Fruit fly (Drosophila melanogaster): ENCODE results near the gene Tat.

Gene Tat

DNA sequence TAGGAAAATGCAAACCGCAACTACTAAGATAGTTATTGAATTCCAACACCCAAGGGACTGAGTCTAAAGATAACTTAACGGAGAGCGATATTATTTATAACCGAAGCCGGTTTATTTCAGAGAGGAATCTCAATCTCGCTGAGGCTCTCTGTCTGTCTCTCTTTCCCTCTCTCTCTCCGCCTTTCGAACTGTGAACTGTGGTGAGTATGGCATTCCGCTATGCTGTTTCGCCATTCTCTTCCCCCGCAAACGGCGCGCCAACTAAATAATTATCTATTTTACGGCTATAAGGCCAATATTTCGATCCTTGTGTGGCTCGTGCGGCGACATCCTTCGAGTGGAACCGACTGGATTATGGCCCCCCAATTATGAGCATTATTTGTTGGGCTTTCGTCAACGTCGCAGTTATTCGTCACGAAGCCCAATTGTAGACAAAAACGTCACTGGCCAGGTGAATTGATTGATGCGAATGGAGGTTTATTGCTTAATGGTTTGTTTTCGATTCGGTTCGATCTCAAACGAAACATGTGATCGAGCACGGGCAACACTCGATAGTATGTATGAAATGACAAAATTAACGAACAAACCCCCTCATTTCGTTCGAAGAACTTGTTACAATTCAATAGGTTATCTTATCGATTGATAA, 48.8 kb upstream of the Tat start (continued):
- TF ChIP-seq CG18476 (GFP tag; optimal IDR thresholded peaks at IDR 0.05): no peak
- TF ChIP-seq sens-2 (GFP tag; IDR thresholded peaks at IDR 0.05): no peak
- peak; percentile 33 for TF ChIP-seq grau (tag; optimal IDR thresholded peaks at IDR 0.05)
- TF ChIP-seq CG10462 (GFP tag; optimal IDR thresholded peaks at IDR 0.05): no peak
- no peak for TF ChIP-seq CG4617 (GFP tag; optimal IDR thresholded peaks at IDR 0.05; ENCODE audit: borderline replicate concordance)
- no peak for TF ChIP-seq nmo (GFP tag; optimal IDR thresholded peaks at IDR 0.05)
- no peak for TF ChIP-seq gcm2 (GFP tag; optimal IDR thresholded peaks at IDR 0.05)
- TF ChIP-seq CG4820 (GFP tag; optimal IDR thresholded peaks at IDR 0.05): no peak
- TF ChIP-seq gro (GFP tag; optimal IDR thresholded peaks at IDR 0.05): no peak
- TF ChIP-seq CG7987 (GFP tag; optimal IDR thresholded peaks at IDR 0.05): no peak
- TF ChIP-seq nau (GFP tag; optimal IDR thresholded peaks at IDR 0.05): no peak
- TF ChIP-seq CG5180 (GFP tag; optimal IDR thresholded peaks at IDR 0.05): peak; percentile 92
- peak; percentile 4 for TF ChIP-seq cg (GFP tag; optimal IDR thresholded peaks at IDR 0.05)
- no peak for TF ChIP-seq btn (GFP tag; optimal IDR thresholded peaks at IDR 0.05)
- TF ChIP-seq CG18764 (GFP tag; optimal IDR thresholded peaks at IDR 0.05): no peak
- no peak for TF ChIP-seq da (GFP tag; optimal IDR thresholded peaks at IDR 0.05)
- TF ChIP-seq twi (tag; optimal IDR thresholded peaks at IDR 0.05): no peak
- peak; percentile 69 for TF ChIP-seq nom (GFP tag; optimal IDR thresholded peaks at IDR 0.05)
- TF ChIP-seq Ets65A (GFP tag): no peak
- no peak for TF ChIP-seq CG6791 (GFP tag; IDR thresholded peaks at IDR 0.05; ENCODE audit: partially characterized antibody)
- no peak for TF ChIP-seq CG3163 (GFP tag; optimal IDR thresholded peaks at IDR 0.05)
- peak; percentile 85 to 94 for TF ChIP-seq Trl (optimal IDR thresholded peaks at IDR 0.05)
- TF ChIP-seq Trl (GFP tag; optimal IDR thresholded peaks at IDR 0.05): no peak
- no peak for TF ChIP-seq CG7839 (tag; optimal IDR thresholded peaks at IDR 0.05)
- no peak for TF ChIP-seq Neu2 (GFP tag; optimal IDR thresholded peaks at IDR 0.05; ENCODE audit: borderline replicate concordance)
- no peak for TF ChIP-seq jing (GFP tag; optimal IDR thresholded peaks at IDR 0.05)
- no peak for TF ChIP-seq CG18599 (GFP tag; optimal IDR thresholded peaks at IDR 0.05)
- TF ChIP-seq Med (GFP tag): peak; percentile 57
- peak; percentile 83 for TF ChIP-seq yki (optimal IDR thresholded peaks at IDR 0.05)
- TF ChIP-seq CG10654 (GFP tag; optimal IDR thresholded peaks at IDR 0.05): no peak
- no peak for TF ChIP-seq sim (GFP tag; IDR thresholded peaks at IDR 0.05)
- TF ChIP-seq Bdp1 (GFP tag; optimal IDR thresholded peaks at IDR 0.05): no peak
- TF ChIP-seq gem (tag; optimal IDR thresholded peaks at IDR 0.05): no peak
- 0 out of 2 replicates have a peak, but pooled peaks have one; percentile 19 for TF ChIP-seq unc-4 (GFP tag; IDR thresholded peaks at IDR 0.05; ENCODE audit: partially characterized antibody)
- TF ChIP-seq CG4282 (GFP tag; optimal IDR thresholded peaks at IDR 0.05): no peak
- no peak for TF ChIP-seq pho (GFP tag; optimal IDR thresholded peaks at IDR 0.05)
- TF ChIP-seq rib (GFP tag; IDR thresholded peaks at IDR 0.05): no peak

DNA sequence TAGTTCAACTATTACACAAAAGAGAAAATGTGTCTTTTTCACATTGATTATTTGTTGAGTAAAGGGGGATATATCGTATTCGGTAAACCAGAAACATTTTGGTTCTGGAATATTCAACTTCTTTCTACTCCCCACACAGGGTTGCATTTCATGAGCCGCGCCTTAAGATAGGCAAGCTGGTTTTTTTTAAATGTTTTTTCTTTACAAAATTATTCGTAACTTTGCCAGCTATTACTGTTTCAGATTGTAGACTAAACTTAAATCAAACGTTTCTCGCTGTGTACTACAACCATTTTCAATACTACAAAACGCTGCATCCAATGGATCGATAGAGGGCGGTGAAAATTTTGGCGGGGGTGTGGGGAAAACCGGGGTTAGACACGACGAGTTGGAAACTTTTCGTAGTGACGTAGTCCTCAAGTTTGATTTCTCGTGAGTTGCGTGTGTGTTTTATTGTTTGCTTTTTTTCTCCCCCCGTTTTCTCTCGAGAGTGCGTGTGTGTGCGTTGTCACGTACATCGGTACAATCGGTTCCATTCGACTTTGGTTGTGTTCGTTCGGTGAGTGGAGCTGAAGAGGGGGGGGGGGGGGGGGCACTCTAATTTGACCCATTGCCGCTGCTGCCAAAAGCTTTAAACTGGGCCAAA, 47.4 kb upstream of the Tat start:
- TF ChIP-seq CG13894 (tag; optimal IDR thresholded peaks at IDR 0.05) (peak; percentile 49), Nf-YB (GFP tag; optimal IDR thresholded peaks at IDR 0.05) (no peak), caup (GFP tag; optimal IDR thresholded peaks at IDR 0.05; ENCODE audit: severe bottlenecking) (no peak), amos (GFP tag; IDR thresholded peaks at IDR 0.05; ENCODE audit: partially characterized antibody) (no peak), CG6654 (GFP tag; optimal IDR thresholded peaks at IDR 0.05) (no peak), ems (GFP tag; optimal IDR thresholded peaks at IDR 0.05) (no peak), Ssrp (tag; optimal IDR thresholded peaks at IDR 0.05) (peak; percentile 35), Sry-β (GFP tag; optimal IDR thresholded peaks at IDR 0.05) (no peak), CG4617 (GFP tag; optimal IDR thresholded peaks at IDR 0.05; ENCODE audit: borderline replicate concordance) (no peak), pan (optimal IDR thresholded peaks at IDR 0.05) (no peak), pan (GFP tag; optimal IDR thresholded peaks at IDR 0.05 in 1 of 2, IDR thresholded peaks at IDR 0.05 in 1 of 2) (no peak), Xbp1 (GFP tag; optimal IDR thresholded peaks at IDR 0.05) (peak; percentile 47), CG1647 (GFP tag; optimal IDR thresholded peaks at IDR 0.05) (peak; percentile 3), otp (GFP tag; IDR thresholded peaks at IDR 0.05) (no peak), CG17802 (tag; optimal IDR thresholded peaks at IDR 0.05) (no peak)

All from whole organism, embryonic.